Worm (Caenorhabditis elegans) whole organism, midembryonic: Measurements from ENCODE around the gene C35B1.9.

Experiments
- ref-1 ChIP-seq: fragments of 200-800 bp; sonication (Bioruptor generic); conservative IDR thresholded peaks from 2 replicates; pipeline ENCODE4 v1.3.6; 2022; ENCODE audit warnings: missing genetic modification reagents, missing genetic modification characterization, missing compliant biosample characterization
- ztf-29 ChIP-seq: fragments of 200-800 bp; sonication (Bioruptor generic); IDR thresholded peaks from 2 replicates; pipeline ENCODE4 v1.3.6; 2022; ENCODE audit warnings: missing genetic modification reagents, missing genetic modification characterization, missing compliant biosample characterization

DNA sequence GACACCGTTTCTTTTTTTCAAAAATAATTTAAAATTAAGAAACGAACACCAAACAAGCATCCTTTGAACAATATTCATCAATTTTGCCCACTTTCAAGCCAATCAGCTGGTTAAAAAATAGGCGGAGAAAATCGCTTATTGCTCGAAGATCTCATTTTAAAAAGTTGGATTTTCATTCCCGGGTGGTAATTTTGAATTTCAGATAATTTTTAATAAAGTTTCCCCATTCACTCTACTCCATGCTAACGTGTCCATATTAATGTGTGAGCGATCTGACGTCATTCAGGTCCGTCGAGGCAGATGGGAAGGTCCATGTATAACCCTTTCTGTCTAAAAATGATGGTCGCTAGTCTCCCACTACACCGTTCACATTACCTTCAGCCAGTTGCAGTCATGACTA lies 12.3 kb downstream of the C35B1.9 start, which contains the start of gene fbxb-55:
- TF ChIP-seq ztf-29 (no peak), ref-1 (GFP tag; lab: Robert Waterston, UW) (no peak)
